Worm (Caenorhabditis elegans) whole organism, young adult: ENCODE results near the gene Y38H6C.9.

Experiments used
- B0019.2 ChIP-seq: fragments of 200-800 bp; sonication (Bioruptor generic); conservative IDR thresholded peaks from 2 replicates; pipeline ENCODE4 v1.3.6; 2022; ENCODE audit warnings: missing genetic modification reagents, missing genetic modification characterization, missing compliant biosample characterization
- C17E4.6 ChIP-seq: fragments of 200-800 bp; sonication (Bioruptor generic); IDR thresholded peaks from 2 replicates; pipeline ENCODE4 v1.3.6; 2022; ENCODE audit warnings: missing genetic modification reagents, missing genetic modification characterization, missing compliant biosample characterization
- F10E7.11 ChIP-seq: sonication (generic microtip); optimal IDR thresholded peaks from 2 replicates; lab custom pipeline; 2017; ENCODE audit warnings: mild to moderate bottlenecking, missing genetic modification characterization, moderate library complexity, missing compliant biosample characterization
- F22D6.2 ChIP-seq: sonication (generic microtip); optimal IDR thresholded peaks from 2 replicates; lab custom pipeline; 2016; ENCODE audit warnings: mild to moderate bottlenecking, missing genetic modification characterization, missing compliant biosample characterization
- F23B12.7 ChIP-seq: sonication (generic microtip); optimal IDR thresholded peaks from 2 replicates; lab custom pipeline; 2017; ENCODE audit warnings: missing genetic modification characterization, mild to moderate bottlenecking, missing compliant biosample characterization, antibody characterized with exemption, moderate library complexity; ENCODE audit not compliant: insufficient read depth
- F33H1.4 ChIP-seq: fragments of 200-800 bp; sonication (Bioruptor generic); IDR thresholded peaks from 2 replicates; pipeline ENCODE4 v1.3.6; 2022; ENCODE audit warnings: missing genetic modification reagents, missing genetic modification characterization, missing compliant biosample characterization
- F57C9.4 ChIP-seq: sonication (generic microtip); optimal IDR thresholded peaks from 2 replicates; lab custom pipeline; 2017; ENCODE audit warnings: mild to moderate bottlenecking, missing genetic modification characterization, missing compliant biosample characterization
- K11D2.4 ChIP-seq: fragments of 200-800 bp; sonication (Bioruptor generic); IDR thresholded peaks from 2 replicates; pipeline ENCODE4 v1.3.6; 2022; ENCODE audit warnings: missing genetic modification reagents, missing genetic modification characterization, missing compliant biosample characterization
- T26A5.8 ChIP-seq: sonication (generic microtip); optimal IDR thresholded peaks from 2 replicates; lab custom pipeline; 2016; ENCODE audit warnings: missing genetic modification characterization, missing compliant biosample characterization
- Y53G8AR.9 ChIP-seq: fragments of 200-800 bp; sonication (Bioruptor generic); conservative IDR thresholded peaks from 2 replicates; pipeline ENCODE4 v1.3.6; 2022; ENCODE audit warnings: missing genetic modification reagents, missing genetic modification characterization, missing compliant biosample characterization
- Y56A3A.18 ChIP-seq: fragments of 200-800 bp; sonication (Bioruptor generic); IDR thresholded peaks from 2 replicates; pipeline ENCODE4 v1.3.6; 2022; ENCODE audit warnings: missing genetic modification reagents, missing genetic modification characterization, missing compliant biosample characterization
- Y67H2A.10 ChIP-seq: fragments of 200-800 bp; sonication (Bioruptor generic); conservative IDR thresholded peaks from 2 replicates; pipeline ENCODE4 v1.3.6; 2022; ENCODE audit warnings: missing genetic modification reagents, missing genetic modification characterization, missing compliant biosample characterization
- ZK185.1 ChIP-seq: sonication (generic microtip); optimal IDR thresholded peaks from 2 replicates; lab custom pipeline; 2016; ENCODE audit warnings: mild to moderate bottlenecking, missing genetic modification characterization, missing compliant biosample characterization; ENCODE audit not compliant: poor library complexity, severe bottlenecking
- aptf-2 ChIP-seq: fragments of 200-800 bp; sonication (Bioruptor generic); conservative IDR thresholded peaks from 2 replicates; pipeline ENCODE4 v1.3.6; 2022; ENCODE audit warnings: missing genetic modification reagents, missing genetic modification characterization, missing compliant biosample characterization
- aptf-3 ChIP-seq: fragments of 200-800 bp; sonication (Bioruptor generic); IDR thresholded peaks from 2 replicates; pipeline ENCODE4 v1.3.6; 2022; ENCODE audit warnings: missing genetic modification characterization, missing compliant biosample characterization
- atf-7 ChIP-seq: sonication (generic microtip); optimal IDR thresholded peaks from 2 replicates; lab custom pipeline; 2017; ENCODE audit warnings: mild to moderate bottlenecking, missing genetic modification characterization, missing compliant biosample characterization
- athp-1 ChIP-seq: sonication (generic microtip); optimal IDR thresholded peaks from 2 replicates; lab custom pipeline; 2017; ENCODE audit warnings: mild to moderate bottlenecking, missing genetic modification characterization, missing compliant biosample characterization
- bed-1 ChIP-seq: fragments of 200-800 bp; sonication (Bioruptor generic); IDR thresholded peaks from 2 replicates; pipeline ENCODE4 v1.3.6; 2022; ENCODE audit warnings: missing genetic modification reagents, missing genetic modification characterization, missing compliant biosample characterization
- cebp-1 ChIP-seq, 2 experiments: fragments of 200-800 bp in 1 of 2; sonication (Bioruptor generic) in 1 of 2; sonication (generic microtip) in 1 of 2; IDR thresholded peaks in 1 of 2; optimal IDR thresholded peaks in 1 of 2; 2 replicates each; pipeline versions ENCODE4 v1.3.6 to Lab custom; 2017 to 2022; ENCODE audit warnings: missing compliant biosample characterization in 2 of 2, missing genetic modification characterization in 2 of 2, mild to moderate bottlenecking in 1 of 2, missing genetic modification reagents in 1 of 2, moderate library complexity in 1 of 2
- ceh-27 ChIP-seq: fragments of 200-800 bp; sonication (Bioruptor generic); optimal IDR thresholded peaks from 2 replicates; lab custom pipeline; 2018; ENCODE audit warnings: mild to moderate bottlenecking, missing genetic modification characterization, moderate library complexity, missing compliant biosample characterization
- ceh-79 ChIP-seq: sonication (generic microtip); optimal IDR thresholded peaks from 2 replicates; lab custom pipeline; 2017; ENCODE audit warnings: mild to moderate bottlenecking, missing genetic modification characterization, missing compliant biosample characterization
- ceh-91 ChIP-seq: fragments of 200-800 bp; sonication (Bioruptor generic); IDR thresholded peaks from 2 replicates; pipeline ENCODE4 v1.3.6; 2022; ENCODE audit warnings: missing genetic modification reagents, missing genetic modification characterization, missing compliant biosample characterization
- chd-7 ChIP-seq: sonication (generic microtip); optimal IDR thresholded peaks from 2 replicates; lab custom pipeline; 2016; ENCODE audit warnings: mild to moderate bottlenecking, missing genetic modification characterization, moderate library complexity, missing compliant biosample characterization
- dpl-1 ChIP-seq: fragments of 150-350 bp; optimal IDR thresholded peaks from 2 replicates; lab custom pipeline; 2014; ENCODE audit warnings: missing biosample characterization, missing genetic modification reagents, missing genetic modification characterization
- efl-1 ChIP-seq: fragments of 150-350 bp; optimal IDR thresholded peaks from 2 replicates; lab custom pipeline; 2014; ENCODE audit warnings: missing biosample characterization, missing genetic modification reagents, missing genetic modification characterization
- egrh-3 ChIP-seq: fragments of 200-800 bp; sonication (Bioruptor generic); IDR thresholded peaks from 2 replicates; pipeline ENCODE4 v1.3.6; 2022; ENCODE audit warnings: missing genetic modification reagents, missing genetic modification characterization, missing compliant biosample characterization
- ekl-4 ChIP-seq: fragments of 200-800 bp; sonication (Bioruptor generic); IDR thresholded peaks from 2 replicates; pipeline ENCODE4 v1.3.6; 2022; ENCODE audit warnings: missing genetic modification reagents, missing genetic modification characterization, missing compliant biosample characterization
- fkh-3 ChIP-seq: sonication (generic microtip); optimal IDR thresholded peaks from 2 replicates; lab custom pipeline; 2016; ENCODE audit warnings: mild to moderate bottlenecking, missing genetic modification characterization, missing compliant biosample characterization
- gei-17 ChIP-seq: fragments of 200-800 bp; sonication (Bioruptor generic); optimal IDR thresholded peaks from 2 replicates; lab custom pipeline; 2018; ENCODE audit warnings: mild to moderate bottlenecking, missing genetic modification characterization, missing compliant biosample characterization
- hlh-12 ChIP-seq: sonication (generic microtip); optimal IDR thresholded peaks from 2 replicates; lab custom pipeline; 2016; ENCODE audit warnings: missing genetic modification characterization, missing compliant biosample characterization
- hmg-1.2 ChIP-seq: fragments of 200-800 bp; sonication (Bioruptor generic); IDR thresholded peaks from 2 replicates; pipeline ENCODE4 v1.3.6; 2022; ENCODE audit warnings: missing genetic modification reagents, missing genetic modification characterization, missing compliant biosample characterization
- hrde-1 ChIP-seq: sonication (generic microtip); optimal IDR thresholded peaks from 2 replicates; lab custom pipeline; 2016; ENCODE audit warnings: missing genetic modification characterization, mild to moderate bottlenecking, missing compliant biosample characterization, moderate library complexity, missing genotype, missing genetic modification reagents, borderline replicate concordance
- lag-1 ChIP-seq: fragments of 200-800 bp; sonication (Bioruptor generic); IDR thresholded peaks from 2 replicates; pipeline ENCODE4 v1.3.6; 2022; ENCODE audit warnings: missing genetic modification reagents, missing genetic modification characterization, missing compliant biosample characterization
- lin-35 ChIP-seq, 3 experiments: fragments of 150-350 bp in 2 of 3; sonication (generic microtip) in 1 of 3; optimal IDR thresholded peaks; 2 replicates each; lab custom pipeline; 2014 to 2018; ENCODE audit warnings: missing biosample characterization in 3 of 3, missing genetic modification characterization in 3 of 3, missing genetic modification reagents in 3 of 3
- lin-40 ChIP-seq: sonication (generic microtip); optimal IDR thresholded peaks from 2 replicates; lab custom pipeline; 2016; ENCODE audit warnings: missing genetic modification characterization, mild to moderate bottlenecking, missing compliant biosample characterization, missing genotype, missing genetic modification reagents
- madf-6 ChIP-seq: fragments of 200-800 bp; sonication (Bioruptor generic); IDR thresholded peaks from 2 replicates; pipeline ENCODE4 v1.3.6; 2022; ENCODE audit warnings: missing genetic modification reagents, missing genetic modification characterization, missing compliant biosample characterization
- mcd-1 ChIP-seq: fragments of 200-800 bp; sonication (Bioruptor generic); IDR thresholded peaks from 2 replicates; pipeline ENCODE4 v1.3.6; 2022; ENCODE audit warnings: missing genetic modification reagents, missing genetic modification characterization, missing compliant biosample characterization
- mes-4 ChIP-seq: sonication (generic microtip); optimal IDR thresholded peaks from 2 replicates; lab custom pipeline; 2016; ENCODE audit warnings: missing genotype, missing genetic modification characterization, missing compliant biosample characterization
- nfya-2 ChIP-seq: fragments of 200-800 bp; sonication (Bioruptor generic); IDR thresholded peaks from 2 replicates; pipeline ENCODE4 v1.3.6; 2022; ENCODE audit warnings: missing genetic modification reagents, missing genetic modification characterization, missing compliant biosample characterization
- rec-8 ChIP-seq, 2 experiments: sonication (generic microtip); optimal IDR thresholded peaks; 2 replicates each; lab custom pipeline; 2016; ENCODE audit warnings: mild to moderate bottlenecking in 2 of 2, missing genetic modification characterization in 2 of 2, missing genetic modification reagents in 2 of 2, missing genotype in 2 of 2, missing biosample characterization in 1 of 2, missing compliant biosample characterization in 1 of 2, moderate library complexity in 1 of 2
- snpc-4 ChIP-seq, 5 experiments: fragments of 150-350 bp in 1 of 5; sonication (generic microtip) in 4 of 5; optimal IDR thresholded peaks; 2 replicates each; lab custom pipeline; 2014 to 2018; ENCODE audit warnings: missing genetic modification characterization in 5 of 5, missing biosample characterization in 3 of 5, antibody characterized with exemption in 2 of 5, mild to moderate bottlenecking in 2 of 5, missing compliant biosample characterization in 2 of 5, missing genotype in 2 of 5, moderate library complexity in 2 of 5, missing genetic modification reagents in 1 of 5
- somi-1 ChIP-seq: fragments of 200-800 bp; sonication (Bioruptor generic); optimal IDR thresholded peaks from 2 replicates; lab custom pipeline; 2018; ENCODE audit warnings: mild to moderate bottlenecking, missing genetic modification characterization, missing compliant biosample characterization
- tbp1 ChIP-seq: fragments of 200-800 bp; sonication (Bioruptor generic); optimal IDR thresholded peaks from 2 replicates; lab custom pipeline; 2018; ENCODE audit warnings: mild to moderate bottlenecking, missing genetic modification characterization, missing compliant biosample characterization
- unc-62 ChIP-seq: fragments of 150-350 bp; optimal IDR thresholded peaks from 2 replicates; lab custom pipeline; 2014; ENCODE audit warnings: missing biosample characterization, missing genetic modification reagents, missing genetic modification characterization
- zfh-2 ChIP-seq: fragments of 200-800 bp; sonication (Bioruptor generic); conservative IDR thresholded peaks from 2 replicates; pipeline ENCODE4 v1.3.6; 2022; ENCODE audit warnings: missing genetic modification reagents, missing genetic modification characterization, missing compliant biosample characterization
- ztf-22 ChIP-seq: fragments of 200-800 bp; sonication (Bioruptor generic); optimal IDR thresholded peaks from 2 replicates; lab custom pipeline; 2018; ENCODE audit warnings: mild to moderate bottlenecking, missing genetic modification characterization, moderate library complexity, missing compliant biosample characterization

The Y38H6C.9 gene

DNA sequence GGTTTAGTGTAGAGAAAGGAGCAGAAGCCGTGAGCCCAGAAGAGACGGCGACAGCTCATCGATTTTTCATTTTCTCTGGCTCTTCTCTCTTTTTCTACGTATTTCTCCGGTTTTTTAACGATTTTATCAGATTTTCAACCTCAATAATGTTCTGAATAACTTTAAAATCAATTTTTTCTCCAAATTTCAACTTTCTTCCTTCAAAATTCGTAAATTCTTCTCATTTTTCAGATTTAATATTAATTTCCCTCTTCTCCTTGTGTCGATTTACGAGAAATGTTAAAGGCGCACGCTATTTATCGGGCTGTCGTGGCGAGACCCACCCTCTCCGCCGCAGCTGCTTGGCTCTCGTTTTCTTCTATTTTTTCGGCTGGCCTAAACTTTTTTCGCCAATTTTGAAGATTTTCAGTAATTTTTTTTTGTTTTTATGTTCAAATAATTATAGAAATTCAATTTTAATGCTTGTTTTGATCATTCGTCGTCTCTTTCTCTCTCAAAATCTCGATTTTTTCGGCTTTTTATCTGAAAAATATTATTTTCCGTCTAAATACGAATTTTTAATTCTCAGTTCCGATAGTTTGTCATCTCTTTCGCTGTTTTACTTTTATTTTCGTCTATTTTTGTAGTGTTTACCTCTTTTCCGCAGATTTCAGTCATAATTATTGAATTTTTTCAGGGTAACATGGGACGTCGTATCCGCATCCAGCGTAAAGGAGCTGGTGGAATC lies 42.9 kb downstream of the Y38H6C.9 start, which contains the start of the genes calf-1 and rpl-2 (continued):
- TF ChIP-seq snpc-4 (GFP tag; optimal IDR thresholded peaks at IDR 0.05; lab: Kevin White, UChicago) (peak; percentile 44), snpc-4 (tag; optimal IDR thresholded peaks at IDR 0.05; lab: Kevin White, UChicago) (peak in 2 of 4 experiments; percentile 9 to 36), somi-1 (GFP tag; lab: Kevin White, UChicago) (no peak), ceh-91 (GFP tag; lab: Robert Waterston, UW) (no peak), fkh-3 (tag; lab: Kevin White, UChicago) (no peak), atf-7 (no peak), mes-4 (tag; lab: Kevin White, UChicago) (no peak), nfya-2 (no peak), ekl-4 (peak; percentile 34; the same call in 1 of the 2 replicates), lin-40 (tag; lab: Kevin White, UChicago) (peak; percentile 24), hmg-1.2 (no peak), ceh-27 (GFP tag; lab: Kevin White, UChicago) (no peak), F57C9.4 (tag; lab: Kevin White, UChicago) (no peak), aptf-2 (no peak), aptf-3 (GFP tag; lab: Robert Waterston, UW) (no peak), C17E4.6 (GFP tag; lab: Robert Waterston, UW) (no peak), cebp-1 (GFP tag; IDR thresholded peaks at IDR 0.05; lab: Robert Waterston, UW) (0 out of 2 replicates have a peak, but pooled peaks have one; percentile 12), cebp-1 (tag; optimal IDR thresholded peaks at IDR 0.05; lab: Kevin White, UChicago) (peak; percentile 58), hlh-12 (tag; lab: Kevin White, UChicago) (no peak), hrde-1 (tag; lab: Kevin White, UChicago) (no peak), F23B12.7 (peak; percentile 53), athp-1 (tag; lab: Kevin White, UChicago) (no peak), rec-8 (tag; optimal IDR thresholded peaks at IDR 0.05; lab: Kevin White, UChicago) (no peak), F10E7.11 (tag; lab: Kevin White, UChicago) (no peak), K11D2.4 (GFP tag; lab: Robert Waterston, UW) (no peak), T26A5.8 (no peak), Y67H2A.10 (GFP tag; lab: Robert Waterston, UW) (no peak), ZK185.1 (tag; lab: Kevin White, UChicago) (no peak), lin-35 (GFP tag; optimal IDR thresholded peaks at IDR 0.05; lab: Kevin White, UChicago) (no peak), B0019.2 (GFP tag; lab: Robert Waterston, UW) (no peak), Y53G8AR.9 (GFP tag; lab: Robert Waterston, UW) (no peak), mcd-1 (GFP tag; lab: Robert Waterston, UW) (peak; percentile 20; the same call in 1 of the 2 replicates), madf-6 (GFP tag; lab: Robert Waterston, UW) (peak; percentile 60; the same call in 1 of the 2 replicates), lag-1 (no peak), zfh-2 (GFP tag; lab: Robert Waterston, UW) (no peak), chd-7 (no peak), efl-1 (GFP tag; lab: Kevin White, UChicago) (peak; percentile 21), gei-17 (GFP tag; lab: Kevin White, UChicago) (no peak), tbp1 (GFP tag; lab: Kevin White, UChicago) (peak; percentile 13), dpl-1 (no peak), ztf-22 (GFP tag; lab: Kevin White, UChicago) (no peak), F33H1.4 (GFP tag; lab: Robert Waterston, UW) (peak; percentile 86), unc-62 (GFP tag; lab: Kevin White, UChicago) (no peak), egrh-3 (GFP tag; lab: Robert Waterston, UW) (0 out of 2 replicates have a peak, but pooled peaks have one; percentile 15), F22D6.2 (tag; lab: Kevin White, UChicago) (no peak), bed-1 (GFP tag; lab: Robert Waterston, UW) (no peak), Y56A3A.18 (GFP tag; lab: Robert Waterston, UW) (no peak), ceh-79 (tag; lab: Kevin White, UChicago) (no peak)
